Fruit fly (Drosophila melanogaster): ENCODE results near the gene spn-A.

spn-A gene

DNA sequence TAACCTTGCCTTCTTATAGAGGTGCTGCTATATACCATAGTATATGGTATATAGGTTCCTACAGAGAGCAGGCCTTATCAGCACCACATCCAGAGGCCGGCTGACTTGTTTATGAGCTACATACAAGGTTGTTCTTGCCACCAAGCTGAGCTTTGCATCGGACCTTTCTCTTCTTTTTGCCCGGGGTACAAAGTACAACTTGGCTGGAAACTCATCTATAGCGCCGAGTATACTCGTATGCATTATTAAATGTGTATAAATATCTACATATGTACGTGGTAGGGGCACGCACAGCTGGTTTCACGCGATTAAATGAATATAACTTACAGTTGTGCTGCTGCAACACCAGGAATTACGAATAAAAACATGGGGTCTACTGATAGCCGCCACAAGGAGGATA is 41.9 kb downstream of the spn-A start (continued):
- no peak for TF ChIP-seq Hmx (GFP tag; optimal IDR thresholded peaks at IDR 0.05)
- no peak for TF ChIP-seq CG11085 (GFP tag; IDR thresholded peaks at IDR 0.05)
- TF ChIP-seq Adf1 (GFP tag; IDR thresholded peaks at IDR 0.05), result no peak
- TF ChIP-seq CG10462 (GFP tag; optimal IDR thresholded peaks at IDR 0.05), result no peak
- TF ChIP-seq Xbp1 (GFP tag; optimal IDR thresholded peaks at IDR 0.05), result no peak
- TF ChIP-seq amos (GFP tag; IDR thresholded peaks at IDR 0.05; ENCODE audit: partially characterized antibody), result no peak
- TF ChIP-seq Ets65A (GFP tag), result peak; percentile 40
- TF ChIP-seq bsh (GFP tag; optimal IDR thresholded peaks at IDR 0.05), result peak in 1 of 2 experiments; percentile 67
- TF ChIP-seq so (GFP tag; IDR thresholded peaks at IDR 0.05), result no peak
- TF ChIP-seq Ravus (GFP tag; IDR thresholded peaks at IDR 0.05), result no peak
- TF ChIP-seq CG10321 (GFP tag; IDR thresholded peaks at IDR 0.05), result no peak
- TF ChIP-seq Six4 (GFP tag; optimal IDR thresholded peaks at IDR 0.05), result no peak

DNA sequence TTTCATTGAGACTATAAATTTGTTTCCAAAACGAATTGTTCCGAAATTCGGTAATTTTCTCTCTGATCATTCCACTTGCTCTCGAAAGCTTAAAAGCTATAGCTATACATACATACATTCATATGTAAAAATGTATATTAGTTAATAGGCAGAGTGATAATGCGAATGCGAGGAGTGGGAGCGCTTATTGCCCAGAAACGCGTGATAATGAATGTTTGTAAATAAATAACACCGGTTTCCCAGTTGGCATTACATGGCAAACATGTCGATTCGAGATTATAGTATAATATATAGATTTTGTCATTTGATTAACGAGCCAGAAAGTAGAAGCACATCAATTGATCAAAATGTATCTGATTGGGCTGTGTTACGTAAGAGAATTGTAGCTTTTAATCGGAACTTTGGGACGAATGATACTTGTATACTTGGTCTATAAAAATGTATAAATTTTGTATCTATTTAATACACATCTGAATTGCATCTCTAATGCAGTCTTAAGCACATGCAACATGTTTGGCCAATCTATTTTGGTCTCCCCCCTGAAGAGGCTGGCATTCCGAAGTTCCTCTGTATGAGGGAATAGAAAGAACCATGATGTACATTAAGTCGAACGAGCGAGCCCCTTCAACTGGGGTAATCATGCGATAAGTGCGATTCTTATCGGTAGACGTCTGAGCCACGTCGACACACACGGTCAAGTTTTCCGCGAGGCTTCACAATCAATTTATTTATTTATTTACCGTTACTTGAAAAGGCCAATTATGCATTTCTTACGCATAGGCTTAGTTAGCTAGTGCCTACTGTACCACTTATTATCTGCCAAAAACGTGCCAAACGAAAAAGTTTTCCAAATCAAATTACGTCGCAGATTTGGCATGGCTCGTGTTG is 43.0 kb downstream of the spn-A start:
- TF ChIP-seq cg (GFP tag; optimal IDR thresholded peaks at IDR 0.05), result no peak
- peak; percentile 42 for TF ChIP-seq CG2120 (GFP tag; optimal IDR thresholded peaks at IDR 0.05)
- TF ChIP-seq dan (GFP tag; IDR thresholded peaks at IDR 0.05), result no peak
- TF ChIP-seq CG6854 (GFP tag; optimal IDR thresholded peaks at IDR 0.05), result no peak
- 0 out of 2 replicates have a peak, but pooled peaks have one; percentile 32 for TF ChIP-seq Ptx1 (GFP tag; IDR thresholded peaks at IDR 0.05)
- no peak for TF ChIP-seq CG4404 (GFP tag; IDR thresholded peaks at IDR 0.05)
- TF ChIP-seq CG15479 (GFP tag; optimal IDR thresholded peaks at IDR 0.05), result no peak
- 0 out of 2 replicates have a peak, but pooled peaks have one; percentile 16 for TF ChIP-seq CG32772 (GFP tag; IDR thresholded peaks at IDR 0.05)
- TF ChIP-seq Hmr (GFP tag; optimal IDR thresholded peaks at IDR 0.05), result peak; percentile 11
- TF ChIP-seq CG6813 (GFP tag; optimal IDR thresholded peaks at IDR 0.05), result no peak
- no peak for TF ChIP-seq zen (tag; optimal IDR thresholded peaks at IDR 0.05)
- TF ChIP-seq CG1024 (GFP tag; IDR thresholded peaks at IDR 0.05), result no peak
- peak; percentile 60 for TF ChIP-seq mam (GFP tag; optimal IDR thresholded peaks at IDR 0.05)
- TF ChIP-seq CG13775 (GFP tag; optimal IDR thresholded peaks at IDR 0.05), result no peak
- TF ChIP-seq hkb (optimal IDR thresholded peaks at IDR 0.05), result no peak
- peak; percentile 47 for TF ChIP-seq hkb (GFP tag; IDR thresholded peaks at IDR 0.05)
- no peak for TF ChIP-seq CG1647 (GFP tag; optimal IDR thresholded peaks at IDR 0.05)
- peak; percentile 2 for TF ChIP-seq Myb (GFP tag; optimal IDR thresholded peaks at IDR 0.05)
- no peak for TF ChIP-seq CG11093 (GFP tag; IDR thresholded peaks at IDR 0.05)
- 0 out of 2 replicates have a peak, but pooled peaks have one; percentile 19 for TF ChIP-seq H2.0 (GFP tag; IDR thresholded peaks at IDR 0.05)
- TF ChIP-seq CG10274 (GFP tag; optimal IDR thresholded peaks at IDR 0.05), result peak; percentile 85
- no peak for TF ChIP-seq gsb (GFP tag; IDR thresholded peaks at IDR 0.05)
- no peak for TF ChIP-seq CG16779 (GFP tag; IDR thresholded peaks at IDR 0.05)
- TF ChIP-seq Bdp1 (GFP tag; optimal IDR thresholded peaks at IDR 0.05), result no peak
- 0 out of 2 replicates have a peak, but pooled peaks have one; percentile 11 for TF ChIP-seq toy (GFP tag; IDR thresholded peaks at IDR 0.05)
- peak; percentile 80 for TF ChIP-seq grau (tag; optimal IDR thresholded peaks at IDR 0.05)
- TF ChIP-seq gce (GFP tag; IDR thresholded peaks at IDR 0.05), result no peak
- TF ChIP-seq tap (tag; optimal IDR thresholded peaks at IDR 0.05), result no peak
- 0 out of 3 replicates have a peak, but pooled peaks have one; percentile 35 for TF ChIP-seq CG11695 (GFP tag; IDR thresholded peaks at IDR 0.05)
- no peak for TF ChIP-seq CG9609 (GFP tag; optimal IDR thresholded peaks at IDR 0.05)
- TF ChIP-seq tgo (GFP tag; IDR thresholded peaks at IDR 0.05), result no peak
- peak; percentile 35; the same call in 1 of the 2 replicates for TF ChIP-seq Taf1 (GFP tag; IDR thresholded peaks at IDR 0.05)
- TF ChIP-seq CG30020 (tag; optimal IDR thresholded peaks at IDR 0.05), result no peak
- TF ChIP-seq GATAe (GFP tag; conservative IDR thresholded peaks at IDR 0.05), result peak; percentile 38; the same call in 1 of the 2 replicates
- TF ChIP-seq CG5245 (GFP tag; optimal IDR thresholded peaks at IDR 0.05), result no peak
- TF ChIP-seq Nf-YB (GFP tag; optimal IDR thresholded peaks at IDR 0.05), result no peak
- no peak for TF ChIP-seq ash1 (GFP tag; optimal IDR thresholded peaks at IDR 0.05)
- no peak for TF ChIP-seq slp2 (GFP tag; optimal IDR thresholded peaks at IDR 0.05)
